Worm (Caenorhabditis elegans) whole organism, L4/young adult: ENCODE data around the gene set-24.

ENCODE experiments used
- W03F9.2 ChIP-seq: fragments of 150-350 bp; optimal IDR thresholded peaks from 2 replicates; lab custom pipeline; 2014; ENCODE audit warnings: missing biosample characterization, missing genetic modification characterization
- dao-5 ChIP-seq: sonication (generic microtip); optimal IDR thresholded peaks from 2 replicates; lab custom pipeline; 2016; ENCODE audit warnings: missing genotype, missing genetic modification characterization, moderate library complexity, missing compliant biosample characterization
- him-1 ChIP-seq: sonication (generic microtip); optimal IDR thresholded peaks from 2 replicates; lab custom pipeline; 2016; ENCODE audit warnings: missing genotype, missing genetic modification reagents, missing genetic modification characterization, missing compliant biosample characterization

Gene set-24

DNA sequence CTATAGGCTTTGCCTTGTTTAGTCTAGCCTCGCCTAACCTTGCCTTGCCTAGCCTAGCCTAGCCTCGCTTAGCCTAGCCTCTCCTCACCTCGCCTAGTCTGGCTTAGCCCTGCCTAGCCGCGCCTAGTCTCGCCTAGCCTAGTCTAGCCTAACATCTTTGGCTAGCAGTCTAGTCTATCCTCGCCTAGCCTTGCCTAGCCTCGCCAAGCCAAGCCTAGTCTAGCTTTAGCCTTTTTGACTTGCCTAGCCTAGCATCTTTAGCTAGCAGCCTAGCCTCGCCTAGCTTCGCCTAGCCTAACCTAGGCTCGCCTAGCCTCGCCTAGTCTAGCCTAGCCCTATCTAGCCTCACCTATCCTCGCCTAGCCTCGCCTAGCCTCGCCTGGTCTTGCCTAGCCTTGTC, 19.8 kb downstream of the set-24 start:
- TF ChIP-seq dao-5 (tag; lab: Kevin White, UChicago) (no peak), him-1 (no peak), W03F9.2 (tag; lab: Kevin White, UChicago) (no peak)

DNA sequence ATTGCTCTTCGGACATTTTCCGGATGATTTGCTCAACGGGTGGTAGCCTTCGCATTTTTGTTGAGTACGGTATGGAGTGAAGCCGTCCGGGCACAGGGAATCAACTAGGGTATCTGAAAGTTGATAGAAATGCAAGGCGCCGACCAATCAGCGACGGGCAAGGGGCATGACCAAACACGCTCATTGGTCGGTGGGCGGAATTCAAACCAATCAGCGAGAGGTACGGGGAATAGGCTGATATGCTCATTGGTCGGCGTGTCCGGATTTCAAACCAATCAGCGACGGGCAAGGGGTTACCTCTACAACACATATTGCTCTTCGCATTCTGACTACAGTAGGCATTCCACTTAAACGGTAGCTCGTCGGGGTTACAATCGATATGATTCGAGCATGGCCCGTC, 21.9 kb downstream of the set-24 start:
- TF ChIP-seq W03F9.2 (tag; lab: Kevin White, UChicago) (no peak), dao-5 (tag; lab: Kevin White, UChicago) (no peak), him-1 (no peak)

DNA sequence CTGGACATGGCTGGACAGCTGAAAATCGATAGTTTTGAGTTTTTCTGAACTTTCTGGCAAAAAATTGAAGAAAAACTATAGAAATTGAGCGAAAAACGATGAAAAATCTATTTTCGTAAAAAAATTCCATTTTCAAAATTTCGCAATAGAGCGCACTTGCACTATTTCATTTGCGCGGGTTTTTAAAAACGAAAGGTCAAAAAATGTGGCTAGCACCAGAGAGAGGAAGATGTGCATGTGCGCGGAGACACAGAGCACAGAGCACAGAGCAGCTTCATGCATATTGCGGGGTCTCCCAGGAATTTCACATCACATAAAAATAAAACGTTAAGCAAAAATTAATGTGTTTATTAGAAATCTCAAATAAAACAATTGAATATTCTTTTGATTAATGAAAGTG, 22.9 kb downstream of the set-24 start, which contains the start of gene Y17G7B.18:
Gene Y17G7B.18 (minus strand): TSS at position 18 of the 400 bp plus-strand sequence.
- TF ChIP-seq dao-5 (tag; lab: Kevin White, UChicago) (no peak), him-1 (peak; percentile 35), W03F9.2 (tag; lab: Kevin White, UChicago) (peak; percentile 54)

DNA sequence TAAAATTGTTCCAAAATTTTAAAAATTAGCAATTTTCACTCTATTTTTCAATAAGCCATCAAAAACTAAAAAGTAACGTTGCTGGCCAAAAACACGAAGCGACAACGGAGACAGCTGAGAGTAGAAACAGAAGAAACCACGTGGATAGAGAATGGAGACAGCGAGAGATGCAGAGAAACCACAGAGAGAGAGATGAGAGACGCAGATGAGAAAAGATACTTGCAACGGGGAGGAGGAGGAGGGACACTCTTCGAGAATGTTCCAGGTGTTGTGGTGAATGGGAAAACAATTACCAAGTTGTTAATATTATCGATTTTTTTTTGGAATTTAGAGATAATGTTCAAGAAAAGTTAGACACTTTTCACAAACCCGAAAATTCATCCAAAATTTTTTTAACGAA, 28.4 kb downstream of the set-24 start:
- peak; percentile 25 for TF ChIP-seq him-1
- TF ChIP-seq dao-5 (tag; lab: Kevin White, UChicago): no peak
- peak; percentile 93 for TF ChIP-seq W03F9.2 (tag; lab: Kevin White, UChicago)

DNA sequence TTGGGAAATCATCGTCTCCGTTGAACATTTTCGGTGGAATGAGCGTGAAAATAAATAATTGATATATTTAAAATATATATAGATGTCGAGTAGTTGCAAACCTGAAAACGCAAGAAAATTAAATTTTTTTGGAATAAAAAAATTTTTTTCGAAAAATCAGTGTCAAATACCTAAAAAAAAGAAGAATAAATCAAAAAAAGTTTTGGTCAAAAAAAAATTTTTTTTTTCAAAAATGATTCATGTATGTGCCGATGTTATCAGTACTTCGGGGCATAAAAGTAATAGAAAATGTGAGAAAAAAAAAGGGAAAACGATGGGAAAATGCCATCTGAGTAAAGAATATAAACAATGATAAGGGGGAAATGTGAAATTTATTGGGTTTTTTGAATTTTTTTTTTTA, 30.9 kb downstream of the set-24 start, which contains the start of gene Y17G7B.17:
Gene Y17G7B.17 (minus strand): TSS at position 101 of the 400 bp plus-strand sequence.
- TF ChIP-seq dao-5 (tag; lab: Kevin White, UChicago): no peak
- peak; percentile 17 for TF ChIP-seq W03F9.2 (tag; lab: Kevin White, UChicago)

DNA sequence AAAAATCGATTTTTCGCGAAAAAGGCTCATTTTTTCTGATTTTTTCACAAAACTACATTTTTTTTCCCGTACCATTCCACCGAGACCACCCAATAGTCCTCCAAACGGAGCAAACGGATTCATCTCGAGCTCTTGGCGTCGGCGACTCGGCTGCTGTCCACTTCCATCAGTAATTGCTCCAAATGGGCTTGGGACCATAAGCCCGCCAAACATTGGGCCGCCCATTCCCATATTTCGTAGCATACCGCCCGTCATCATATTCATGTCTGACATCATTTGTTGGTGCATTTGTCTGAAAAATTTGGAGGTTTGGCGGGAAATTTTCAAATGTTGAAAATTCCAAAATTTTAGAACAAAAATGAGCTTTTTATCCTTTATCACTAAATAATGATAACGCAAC, 32.1 kb downstream of the set-24 start:
- no peak for TF ChIP-seq dao-5 (tag; lab: Kevin White, UChicago)
- TF ChIP-seq W03F9.2 (tag; lab: Kevin White, UChicago): no peak
- TF ChIP-seq him-1: no peak

DNA sequence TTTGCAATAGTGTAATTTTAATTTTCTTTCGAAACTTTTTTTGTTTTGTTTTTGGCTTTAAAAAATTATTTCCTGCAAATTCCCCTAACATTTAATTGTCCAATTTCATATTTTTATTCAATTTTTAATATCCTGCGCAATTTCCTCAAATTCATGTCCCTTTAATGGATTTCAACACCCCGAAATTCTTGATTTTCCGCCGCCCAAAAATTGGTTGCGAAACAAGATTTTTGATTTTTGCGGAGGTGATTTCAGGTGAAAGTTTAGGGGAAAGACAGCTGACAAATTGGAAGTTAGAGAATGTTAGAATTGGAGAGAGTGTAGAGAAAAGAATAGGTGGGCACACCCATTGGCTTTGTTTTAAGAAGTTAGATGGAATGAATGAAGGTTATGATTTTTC, 35.7 kb downstream of the set-24 start:
- TF ChIP-seq dao-5 (tag; lab: Kevin White, UChicago) (no peak), W03F9.2 (tag; lab: Kevin White, UChicago) (no peak), him-1 (no peak)

DNA sequence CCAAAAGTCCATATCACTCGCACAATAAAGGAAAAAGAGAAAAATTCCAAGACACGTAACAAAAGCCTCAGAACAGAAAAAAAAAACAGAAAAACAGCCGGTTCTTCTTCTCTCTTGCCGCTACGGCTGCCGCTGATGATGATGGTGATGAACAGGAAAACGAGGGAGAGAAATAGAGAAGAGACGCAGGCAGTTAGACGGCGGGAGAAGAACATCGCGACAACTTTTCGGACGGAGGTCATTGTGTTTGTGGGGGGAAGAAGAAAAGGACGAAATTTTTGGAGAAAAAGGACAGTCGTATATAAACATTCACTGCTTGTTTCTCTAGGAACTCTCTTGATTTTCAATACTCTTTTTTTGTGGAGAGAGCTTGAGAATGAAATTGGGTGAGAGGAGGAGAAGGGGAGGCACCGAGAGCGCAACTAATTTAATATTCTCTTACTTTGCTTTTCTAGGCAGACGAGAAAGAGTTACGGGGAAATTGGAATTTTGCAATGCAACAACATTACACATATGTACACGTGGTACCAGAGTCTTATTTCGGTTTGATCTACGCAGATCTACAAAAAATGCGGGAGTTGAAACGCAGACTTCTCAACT, 41.1 kb downstream of the set-24 start:
- TF ChIP-seq him-1 (no peak), W03F9.2 (tag; lab: Kevin White, UChicago) (peak; percentile 15), dao-5 (tag; lab: Kevin White, UChicago) (no peak)

DNA sequence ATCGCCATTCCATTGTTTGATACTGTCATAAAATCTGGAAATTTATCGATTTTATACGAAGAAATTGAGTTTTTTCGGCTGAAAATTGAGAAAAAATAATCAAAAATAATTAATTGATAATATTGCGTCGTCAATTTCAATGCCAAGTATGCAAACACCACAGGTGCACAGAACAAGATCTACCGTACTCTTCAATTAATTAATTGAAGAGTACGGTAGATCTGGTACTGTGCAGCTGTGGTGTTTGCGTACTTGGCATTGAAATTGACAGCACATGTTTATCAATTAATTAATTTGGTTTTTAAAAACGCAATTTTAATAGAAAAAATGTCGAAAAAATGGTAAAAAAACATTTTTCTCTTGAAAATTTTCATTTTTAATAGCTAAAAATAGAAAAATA, 41.9 kb downstream of the set-24 start, which contains the start of gene cnt-1:
Gene cnt-1 (minus strand): TSS at position 36 of the 400 bp plus-strand sequence.
- no peak for TF ChIP-seq him-1
- no peak for TF ChIP-seq dao-5 (tag; lab: Kevin White, UChicago)
- TF ChIP-seq W03F9.2 (tag; lab: Kevin White, UChicago): no peak

DNA sequence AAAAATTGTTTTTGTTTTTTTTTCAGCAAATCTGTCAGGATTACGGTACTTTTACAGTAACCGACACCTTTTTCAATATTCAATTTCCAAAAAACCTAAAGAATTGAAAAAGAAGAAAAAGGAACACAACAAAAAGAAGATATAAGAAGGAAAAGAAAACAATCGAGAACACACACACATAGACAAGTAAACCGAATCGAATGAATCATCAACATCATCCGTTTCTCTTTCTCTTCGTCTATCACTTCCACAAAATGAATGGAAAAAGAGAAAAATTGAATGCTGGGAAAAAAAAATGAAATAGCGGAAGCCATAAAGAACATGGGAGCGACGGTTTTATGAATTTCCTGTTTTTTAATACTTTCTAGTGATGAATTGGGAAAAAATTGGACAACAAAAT, 49.3 kb downstream of the set-24 start:
- no peak for TF ChIP-seq W03F9.2 (tag; lab: Kevin White, UChicago)
- TF ChIP-seq him-1: no peak
- TF ChIP-seq dao-5 (tag; lab: Kevin White, UChicago): no peak

DNA sequence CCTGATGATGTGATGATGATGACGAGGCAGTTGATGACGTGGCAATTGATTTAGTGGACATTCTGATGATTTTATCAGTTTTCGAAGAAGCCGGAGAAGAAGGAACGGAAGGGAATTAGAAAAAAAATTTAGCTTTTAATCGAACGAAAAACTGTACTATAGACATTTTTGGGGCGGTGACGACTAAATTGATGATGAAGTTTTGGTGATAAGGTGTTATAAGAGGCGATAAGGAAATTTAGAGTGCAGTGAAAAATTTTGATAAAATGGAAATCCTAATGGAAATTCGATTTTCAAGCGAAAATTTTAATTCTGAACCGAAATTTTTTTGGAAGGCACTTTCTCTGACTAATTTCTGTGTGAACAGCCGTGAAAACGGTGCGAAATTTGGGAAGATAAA, 50.8 kb downstream of the set-24 start:
- TF ChIP-seq dao-5 (tag; lab: Kevin White, UChicago) (no peak), him-1 (no peak), W03F9.2 (tag; lab: Kevin White, UChicago) (no peak)

DNA sequence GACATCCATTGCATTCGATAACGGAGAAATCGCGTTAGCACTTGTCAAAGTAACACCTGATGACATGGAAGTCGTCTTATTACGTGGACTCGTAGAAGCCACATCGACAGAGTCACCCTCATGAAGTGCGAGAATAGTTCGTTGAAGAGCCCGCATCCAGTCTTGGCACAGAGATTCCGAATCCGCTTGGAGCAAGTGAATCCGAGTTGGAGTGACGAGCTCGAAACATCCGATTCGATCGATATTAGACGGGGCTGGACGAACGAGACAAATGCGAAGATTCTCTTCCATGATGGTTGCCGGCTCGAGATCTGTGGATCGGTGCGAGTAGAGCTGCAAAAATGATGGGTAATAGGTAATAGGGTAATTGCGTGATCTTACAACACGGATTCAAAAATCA, 53.5 kb downstream of the set-24 start:
- no peak for TF ChIP-seq him-1
- no peak for TF ChIP-seq W03F9.2 (tag; lab: Kevin White, UChicago)
- no peak for TF ChIP-seq dao-5 (tag; lab: Kevin White, UChicago)

DNA sequence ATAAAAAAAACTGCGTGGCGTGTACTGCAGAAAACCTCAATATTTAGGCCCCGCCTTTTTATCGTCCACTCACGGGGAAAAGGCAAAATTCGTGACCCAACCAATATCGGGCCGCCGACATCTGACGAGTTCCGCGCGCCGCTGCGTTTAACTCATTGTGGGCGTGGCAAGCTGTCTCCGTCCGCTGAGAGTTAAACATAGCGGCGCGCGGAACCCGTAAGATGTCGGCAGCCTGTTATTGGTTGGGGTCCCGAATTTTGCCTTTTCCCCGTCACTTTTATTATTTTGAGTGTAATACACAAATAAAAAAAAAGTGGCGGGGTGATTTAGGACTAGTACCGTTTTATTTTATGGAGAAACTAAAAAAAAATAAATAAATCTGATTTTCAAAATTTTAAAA, 54.4 kb downstream of the set-24 start:
- TF ChIP-seq him-1 (no peak), W03F9.2 (tag; lab: Kevin White, UChicago) (no peak), dao-5 (tag; lab: Kevin White, UChicago) (no peak)

DNA sequence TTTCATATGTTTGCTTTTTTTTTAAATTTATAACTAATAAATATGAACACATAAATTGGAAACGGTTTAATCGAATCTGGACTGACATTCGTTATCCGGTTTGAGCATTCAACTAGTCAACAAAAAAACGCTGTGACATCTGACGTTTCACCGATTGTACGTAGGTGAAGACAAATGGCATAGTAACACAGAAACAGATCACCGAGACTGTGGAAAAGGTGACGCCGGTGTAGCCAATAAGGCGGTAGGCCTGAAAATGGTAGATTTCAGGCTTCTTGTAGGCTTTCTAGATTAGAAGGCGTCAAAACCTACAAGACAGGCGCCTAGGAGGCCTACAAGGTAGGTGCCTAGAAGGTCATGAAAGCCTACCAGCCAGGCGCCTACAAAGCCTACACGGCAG, 59.5 kb downstream of the set-24 start:
- TF ChIP-seq him-1 (no peak), W03F9.2 (tag; lab: Kevin White, UChicago) (no peak), dao-5 (tag; lab: Kevin White, UChicago) (no peak)
